Fruit fly (Drosophila melanogaster): ENCODE data around the gene in.

Gene in

dm6 chr3L:20347762-20348580 is 19.0 kb upstream of the in start, which contains the start of the genes Rbbp5 and eRF1 (continued):
- TF ChIP-seq topi (GFP tag; optimal IDR thresholded peaks at IDR 0.05) (peak; percentile 58), achi (GFP tag; optimal IDR thresholded peaks at IDR 0.05) (peak; percentile 58), OdsH (GFP tag; optimal IDR thresholded peaks at IDR 0.05) (peak; percentile 79), CG3919 (GFP tag; optimal IDR thresholded peaks at IDR 0.05) (peak; percentile 73), pdm3 (GFP tag; optimal IDR thresholded peaks at IDR 0.05) (no peak), net (GFP tag; optimal IDR thresholded peaks at IDR 0.05) (peak; percentile 53), dac (GFP tag; optimal IDR thresholded peaks at IDR 0.05) (no peak), Eip93F (GFP tag; optimal IDR thresholded peaks at IDR 0.05) (peak; percentile 24), svp (GFP tag) (peak; percentile 82), Hr38 (GFP tag; optimal IDR thresholded peaks at IDR 0.05) (no peak), esn (GFP tag; optimal IDR thresholded peaks at IDR 0.05) (peak; percentile 76), spab (GFP tag; optimal IDR thresholded peaks at IDR 0.05) (no peak), vri (GFP tag; optimal IDR thresholded peaks at IDR 0.05) (no peak), CG9139 (GFP tag; optimal IDR thresholded peaks at IDR 0.05) (peak; percentile 4), Blimp-1 (GFP tag; optimal IDR thresholded peaks at IDR 0.05) (no peak), ss (GFP tag; optimal IDR thresholded peaks at IDR 0.05) (peak in 1 of 2 experiments; percentile 1), fkh (GFP tag; optimal IDR thresholded peaks at IDR 0.05) (peak; percentile 56), Eip78C (GFP tag) (peak; percentile 70), fd85E (GFP tag; optimal IDR thresholded peaks at IDR 0.05) (no peak), CG4318 (GFP tag; optimal IDR thresholded peaks at IDR 0.05) (no peak), Eip75B (GFP tag; optimal IDR thresholded peaks at IDR 0.05) (peak; percentile 33), CG6854 (GFP tag; optimal IDR thresholded peaks at IDR 0.05) (peak; percentile 63), CG6276 (GFP tag; optimal IDR thresholded peaks at IDR 0.05) (peak; percentile 24), Met (GFP tag; optimal IDR thresholded peaks at IDR 0.05) (peak; percentile 66), CG34406 (GFP tag; optimal IDR thresholded peaks at IDR 0.05) (peak; percentile 31), Smox (GFP tag; optimal IDR thresholded peaks at IDR 0.05) (peak; percentile 71), Sox102F (GFP tag; optimal IDR thresholded peaks at IDR 0.05) (peak; percentile 69), CG6163 (GFP tag; IDR thresholded peaks at IDR 0.05) (no peak), CG32006 (GFP tag; optimal IDR thresholded peaks at IDR 0.05) (no peak), Lpt (GFP tag; optimal IDR thresholded peaks at IDR 0.05) (peak; percentile 4), CG16779 (tag; optimal IDR thresholded peaks at IDR 0.05) (no peak), CG10669 (GFP tag; optimal IDR thresholded peaks at IDR 0.05) (peak; percentile 34), CG1621 (tag; optimal IDR thresholded peaks at IDR 0.05) (no peak), CG10631 (GFP tag; optimal IDR thresholded peaks at IDR 0.05) (peak; percentile 81), cyc (GFP tag; optimal IDR thresholded peaks at IDR 0.05) (peak; percentile 72), Ets96B (tag; optimal IDR thresholded peaks at IDR 0.05) (peak; percentile 53), CG6808 (GFP tag; optimal IDR thresholded peaks at IDR 0.05) (no peak), CG15336 (GFP tag; IDR thresholded peaks at IDR 0.05) (no peak; the same call in none of the 2 replicates), CG6792 (GFP tag; optimal IDR thresholded peaks at IDR 0.05) (peak; percentile 64), CG11762 (GFP tag; optimal IDR thresholded peaks at IDR 0.05; ENCODE audit: insufficient read depth) (peak; percentile 23)

- TF ChIP-seq Eip78C (GFP tag) (peak; percentile 35), CG11762 (GFP tag; optimal IDR thresholded peaks at IDR 0.05; ENCODE audit: insufficient read depth) (no peak)
These were observed 18.4 kb upstream of the in start for dm6 chr3L:20348581-20349093.

Measured in whole organism, prepupa.